Fruit fly (Drosophila melanogaster) whole organism, embryonic: ENCODE data around the gene blp.

Source experiments
- CG10147 ChIP-seq: fragments of 200-800 bp; sonication (Bioruptor generic); optimal IDR thresholded peaks from 2 replicates; lab custom pipeline; 2019; ENCODE audit warnings: missing biosample characterization, mild to moderate bottlenecking, missing genetic modification characterization, moderate library complexity
- CG12942 ChIP-seq: fragments of 200-800 bp; sonication (Bioruptor generic); optimal IDR thresholded peaks from 3 replicates; lab custom pipeline; 2016; ENCODE audit warnings: missing biosample characterization, missing genetic modification characterization
- CG14441 ChIP-seq: fragments of 200-800 bp; sonication (Bioruptor generic); IDR thresholded peaks from 2 replicates; pipeline ENCODE4 v1.3.6; 2022; ENCODE audit warnings: missing biosample characterization, missing genetic modification characterization
- dimm ChIP-seq: fragments of 200-800 bp; sonication (Bioruptor generic); IDR thresholded peaks from 2 replicates; pipeline ENCODE4 v1.3.6; 2022; ENCODE audit warnings: missing biosample characterization, missing genetic modification characterization
- eve ChIP-seq, 2 experiments: fragments of >200 bp; optimal IDR thresholded peaks; 2 replicates each; lab custom pipeline; 2017; ENCODE audit warnings: missing biosample characterization in 2 of 2, missing genetic modification characterization in 2 of 2
- hkb ChIP-seq, 2 experiments: fragments of 200-800 bp in 1 of 2; fragments of >200 bp in 1 of 2; sonication (Bioruptor generic) in 1 of 2; IDR thresholded peaks in 1 of 2; optimal IDR thresholded peaks in 1 of 2; 2 replicates each; pipeline versions ENCODE4 v1.3.6 to Lab custom; 2017 to 2022; ENCODE audit warnings: missing biosample characterization in 1 of 2, missing genetic modification characterization in 1 of 2
- psq ChIP-seq: fragments of 200-800 bp; sonication (Bioruptor generic); optimal IDR thresholded peaks from 2 replicates; lab custom pipeline; 2017; ENCODE audit warnings: missing biosample characterization, missing genetic modification characterization
- sens-2 ChIP-seq: fragments of 200-800 bp; sonication (Bioruptor generic); IDR thresholded peaks from 2 replicates; pipeline ENCODE4 v1.3.6; 2022; ENCODE audit warnings: missing biosample characterization, missing genetic modification characterization

- no peak for TF ChIP-seq CG12942 (GFP tag; lab: Kevin White, UChicago)
- no peak for TF ChIP-seq eve (GFP tag; optimal IDR thresholded peaks at IDR 0.05; lab: Kevin White, UChicago)
- TF ChIP-seq CG14441 (GFP tag; lab: Robert Waterston, UW), result no peak
- no peak for TF ChIP-seq dimm
- TF ChIP-seq sens-2 (GFP tag; lab: Robert Waterston, UW), result no peak
- TF ChIP-seq CG10147, result no peak
- no peak for TF ChIP-seq psq (GFP tag; lab: Kevin White, UChicago)
- TF ChIP-seq hkb (optimal IDR thresholded peaks at IDR 0.05; lab: Kevin White, UChicago), result no peak
- TF ChIP-seq hkb (GFP tag; IDR thresholded peaks at IDR 0.05; lab: Robert Waterston, UW), result no peak
These were observed 20.4 kb upstream of the blp start for dm6 chr3R:15913231-15913630.
